Worm (Caenorhabditis elegans): ENCODE measurements around the gene C30G7.2.

- no peak for TF ChIP-seq unc-62 (GFP tag; optimal IDR thresholded peaks at IDR 0.05)
- TF ChIP-seq nhr-28 (tag; optimal IDR thresholded peaks at IDR 0.05), result no peak
- TF ChIP-seq unc-39 (tag; optimal IDR thresholded peaks at IDR 0.05), result no peak
- TF ChIP-seq elt-3 (tag; optimal IDR thresholded peaks at IDR 0.05), result no peak
- TF ChIP-seq cnd-1 (tag; optimal IDR thresholded peaks at IDR 0.05), result no peak
- TF ChIP-seq nhr-237 (tag; optimal IDR thresholded peaks at IDR 0.05), result no peak
- no peak for TF ChIP-seq lin-13 (tag; optimal IDR thresholded peaks at IDR 0.05)
- TF ChIP-seq snpc-4 (tag; optimal IDR thresholded peaks at IDR 0.05), result no peak
- TF ChIP-seq unc-120 (tag; optimal IDR thresholded peaks at IDR 0.05; ENCODE audit: poor library complexity, severe bottlenecking), result no peak
- no peak for TF ChIP-seq mls-2 (tag; optimal IDR thresholded peaks at IDR 0.05)
- no peak for TF ChIP-seq mep-1 (tag; optimal IDR thresholded peaks at IDR 0.05)
- no peak for TF ChIP-seq lsy-2 (tag; optimal IDR thresholded peaks at IDR 0.05)
Observed at ce11 chrV:14955676-14956075, 19.0 kb downstream of the C30G7.2 start, which contains the start of gene F02D8.9.
